Fruit fly (Drosophila melanogaster) whole organism, embryonic: Measurements from ENCODE around the gene Sec3.

Experiments
- CG11723 ChIP-seq: fragments of 200-800 bp; sonication (Bioruptor generic); optimal IDR thresholded peaks from 2 replicates; lab custom pipeline; 2017; ENCODE audit warnings: missing biosample characterization, mild to moderate bottlenecking, missing genetic modification characterization
- CG12104 ChIP-seq: fragments of 200-800 bp; sonication (Bioruptor generic); optimal IDR thresholded peaks from 3 replicates; lab custom pipeline; 2016; ENCODE audit warnings: missing biosample characterization, missing genetic modification characterization
- CG12659 ChIP-seq: fragments of 200-800 bp; sonication (Bioruptor generic); optimal IDR thresholded peaks from 3 replicates; lab custom pipeline; 2017; ENCODE audit warnings: mild to moderate bottlenecking, missing biosample characterization, missing genetic modification reagents, missing genetic modification characterization
- CG12744 ChIP-seq: fragments of 200-800 bp; sonication (Bioruptor generic); optimal IDR thresholded peaks from 2 replicates; lab custom pipeline; 2016; ENCODE audit warnings: missing biosample characterization, missing genetic modification characterization
- CG13287 ChIP-seq: fragments of 200-800 bp; sonication (Bioruptor generic); IDR thresholded peaks from 2 replicates; pipeline ENCODE4 v1.3.6; 2022; ENCODE audit warnings: missing biosample characterization, missing genetic modification characterization; ENCODE audit not compliant: partially characterized antibody
- CG13624 ChIP-seq: fragments of 200-800 bp; sonication (Bioruptor generic); optimal IDR thresholded peaks from 2 replicates; lab custom pipeline; 2016; ENCODE audit warnings: missing biosample characterization, missing genetic modification characterization
- CG15073 ChIP-seq: fragments of 200-800 bp; sonication (Bioruptor generic); optimal IDR thresholded peaks from 2 replicates; lab custom pipeline; 2016; ENCODE audit warnings: missing biosample characterization, missing genetic modification characterization
- CG1529 ChIP-seq: fragments of 200-800 bp; sonication (Bioruptor generic); optimal IDR thresholded peaks from 3 replicates; lab custom pipeline; 2018; ENCODE audit warnings: missing biosample characterization, missing genetic modification characterization
- CG15479 ChIP-seq: fragments of 200-800 bp; sonication (Bioruptor generic); optimal IDR thresholded peaks from 3 replicates; lab custom pipeline; 2019; ENCODE audit warnings: missing biosample characterization, mild to moderate bottlenecking, missing genetic modification characterization, moderate library complexity
- CG1603 ChIP-seq: fragments of 200-800 bp; sonication (Bioruptor generic); optimal IDR thresholded peaks from 2 replicates; lab custom pipeline; 2019; ENCODE audit warnings: missing biosample characterization, mild to moderate bottlenecking, missing genetic modification characterization, moderate library complexity
- CG16815 ChIP-seq: fragments of 200-800 bp; sonication (Bioruptor generic); optimal IDR thresholded peaks from 3 replicates; lab custom pipeline; 2017; ENCODE audit warnings: missing biosample characterization, mild to moderate bottlenecking, missing genetic modification characterization
- CG17912 ChIP-seq: fragments of 200-800 bp; sonication (Bioruptor generic); optimal IDR thresholded peaks from 2 replicates; lab custom pipeline; 2018; ENCODE audit warnings: missing biosample characterization, mild to moderate bottlenecking, missing genetic modification characterization
- CG18262 ChIP-seq: fragments of 200-800 bp; optimal IDR thresholded peaks from 3 replicates; lab custom pipeline; 2019; ENCODE audit warnings: missing biosample characterization, mild to moderate bottlenecking, missing genetic modification characterization, moderate library complexity
- CG2129 ChIP-seq: fragments of 200-800 bp; sonication (Bioruptor generic); IDR thresholded peaks from 2 replicates; pipeline ENCODE4 v1.3.6; 2022; ENCODE audit warnings: missing biosample characterization, missing genetic modification characterization; ENCODE audit not compliant: partially characterized antibody
- CG2889 ChIP-seq: fragments of 200-800 bp; sonication (Bioruptor generic); IDR thresholded peaks from 3 replicates; pipeline ENCODE4 v1.3.6; 2022; ENCODE audit warnings: missing biosample characterization, missing genetic modification characterization
- CG33213 ChIP-seq: fragments of 200-800 bp; sonication (Bioruptor generic); optimal IDR thresholded peaks from 3 replicates; lab custom pipeline; 2016; ENCODE audit warnings: missing biosample characterization, missing genetic modification characterization
- CG4617 ChIP-seq: fragments of 200-800 bp; sonication (Bioruptor generic); optimal IDR thresholded peaks from 3 replicates; lab custom pipeline; 2016; ENCODE audit warnings: missing biosample characterization, missing genetic modification characterization, borderline replicate concordance
- CG6689 ChIP-seq: fragments of 200-800 bp; sonication (Bioruptor generic); IDR thresholded peaks from 2 replicates; pipeline ENCODE4 v1.3.6; 2022; ENCODE audit warnings: missing biosample characterization, missing genetic modification characterization
- CG6813 ChIP-seq: fragments of 200-800 bp; sonication (Bioruptor generic); optimal IDR thresholded peaks from 2 replicates; lab custom pipeline; 2017; ENCODE audit warnings: missing biosample characterization, missing genetic modification characterization, mild to moderate bottlenecking, moderate library complexity, missing genetic modification reagents
- CG6854 ChIP-seq: fragments of 200-800 bp; sonication (Bioruptor generic); optimal IDR thresholded peaks from 3 replicates; lab custom pipeline; 2017; ENCODE audit warnings: missing biosample characterization, mild to moderate bottlenecking, missing genetic modification characterization
- CG7556 ChIP-seq: fragments of 200-800 bp; sonication (Bioruptor generic); optimal IDR thresholded peaks from 2 replicates; lab custom pipeline; 2017; ENCODE audit warnings: missing biosample characterization, mild to moderate bottlenecking, missing genetic modification characterization
- CG8089 ChIP-seq: fragments of 200-800 bp; sonication (Bioruptor generic); optimal IDR thresholded peaks from 3 replicates; lab custom pipeline; 2016; ENCODE audit warnings: missing biosample characterization, missing genetic modification characterization
- CG8290 ChIP-seq, 3 experiments: fragments of 200-800 bp; sonication (Bioruptor generic); optimal IDR thresholded peaks; 2 replicates each; lab custom pipeline; 2016 to 2019; ENCODE audit warnings: missing biosample characterization in 3 of 3, missing genetic modification characterization in 3 of 3, mild to moderate bottlenecking in 2 of 3, moderate library complexity in 1 of 3
- CG8359 ChIP-seq: fragments of 200-800 bp; sonication (Bioruptor generic); optimal IDR thresholded peaks from 2 replicates; lab custom pipeline; 2017; ENCODE audit warnings: missing biosample characterization, mild to moderate bottlenecking, missing genetic modification characterization, borderline replicate concordance
- CG9215 ChIP-seq: fragments of 200-800 bp; sonication (Bioruptor generic); IDR thresholded peaks from 2 replicates; pipeline ENCODE4 v1.3.6; 2022; ENCODE audit warnings: missing biosample characterization, missing genetic modification characterization
- CkIIα-i1 ChIP-seq: fragments of 200-800 bp; sonication (Bioruptor generic); IDR thresholded peaks from 2 replicates; pipeline ENCODE4 v1.3.6; 2022; ENCODE audit warnings: missing biosample characterization, missing genetic modification characterization
- Dbx ChIP-seq: fragments of 200-800 bp; sonication (Bioruptor generic); IDR thresholded peaks from 3 replicates; pipeline ENCODE4 v1.3.6; 2022; ENCODE audit warnings: missing biosample characterization, missing genetic modification characterization
- Hr3 ChIP-seq: fragments of 200-800 bp; sonication (Bioruptor generic); optimal IDR thresholded peaks from 3 replicates; lab custom pipeline; 2016; ENCODE audit warnings: missing biosample characterization, missing genetic modification characterization
- Hr51 ChIP-seq, 2 experiments: fragments of 200-800 bp; sonication (Bioruptor generic); optimal IDR thresholded peaks; 2 replicates in 1 of 2; 3 replicates in 1 of 2; lab custom pipeline; 2016 to 2018; ENCODE audit warnings: missing biosample characterization in 2 of 2, missing genetic modification characterization in 2 of 2, mild to moderate bottlenecking in 1 of 2, moderate library complexity in 1 of 2
- Myb ChIP-seq: fragments of 200-800 bp; sonication (Bioruptor generic); optimal IDR thresholded peaks from 2 replicates; lab custom pipeline; 2016; ENCODE audit warnings: missing biosample characterization, missing genetic modification characterization
- Oaz ChIP-seq: fragments of 200-800 bp; sonication (Bioruptor generic); IDR thresholded peaks from 2 replicates; pipeline ENCODE4 v1.3.6; 2022; ENCODE audit warnings: missing biosample characterization, missing genetic modification characterization
- PHDP ChIP-seq: fragments of 200-800 bp; sonication (Bioruptor generic); optimal IDR thresholded peaks from 3 replicates; lab custom pipeline; 2018; ENCODE audit warnings: missing biosample characterization, mild to moderate bottlenecking, missing genetic modification characterization, moderate library complexity
- Poxn ChIP-seq: fragments of 200-800 bp; sonication (Bioruptor generic); IDR thresholded peaks from 2 replicates; pipeline ENCODE4 v1.3.6; 2022; ENCODE audit warnings: missing biosample characterization, missing genetic modification characterization
- Xbp1 ChIP-seq: fragments of 200-800 bp; sonication (Bioruptor generic); optimal IDR thresholded peaks from 3 replicates; lab custom pipeline; 2016; ENCODE audit warnings: missing biosample characterization, mild to moderate bottlenecking, missing genetic modification characterization
- bcd ChIP-seq: fragments of 200-800 bp; sonication (Bioruptor generic); optimal IDR thresholded peaks from 2 replicates; lab custom pipeline; 2017; ENCODE audit warnings: missing biosample characterization, mild to moderate bottlenecking, missing genetic modification characterization
- crol ChIP-seq: fragments of 200-800 bp; sonication (Bioruptor generic); IDR thresholded peaks from 2 replicates; pipeline ENCODE4 v1.3.6; 2022; ENCODE audit warnings: missing biosample characterization, missing genetic modification characterization
- disco-r ChIP-seq: fragments of 200-800 bp; sonication (Bioruptor generic); optimal IDR thresholded peaks from 2 replicates; lab custom pipeline; 2016; ENCODE audit warnings: missing biosample characterization, missing genetic modification characterization
- fd64A ChIP-seq: fragments of 200-800 bp; sonication (Bioruptor generic); optimal IDR thresholded peaks from 3 replicates; lab custom pipeline; 2018; ENCODE audit warnings: missing biosample characterization, mild to moderate bottlenecking, missing genetic modification characterization
- gsb-n ChIP-seq: fragments of 200-800 bp; sonication (Bioruptor generic); optimal IDR thresholded peaks from 3 replicates; lab custom pipeline; 2018; ENCODE audit warnings: missing biosample characterization, mild to moderate bottlenecking, missing genetic modification characterization
- kay ChIP-seq: fragments of 200-800 bp; sonication (Bioruptor generic); optimal IDR thresholded peaks from 2 replicates; lab custom pipeline; 2016; ENCODE audit warnings: missing biosample characterization, missing genetic modification characterization
- klu ChIP-seq: fragments of 200-800 bp; sonication (Bioruptor generic); IDR thresholded peaks from 2 replicates; pipeline ENCODE4 v1.3.6; 2022; ENCODE audit warnings: missing biosample characterization, missing genetic modification characterization
- kni ChIP-seq: fragments of 200-800 bp; sonication (Bioruptor generic); optimal IDR thresholded peaks from 3 replicates; lab custom pipeline; 2017; ENCODE audit warnings: mild to moderate bottlenecking, missing biosample characterization, missing genetic modification reagents, missing genetic modification characterization
- lilli ChIP-seq: fragments of 200-800 bp; sonication (Bioruptor generic); optimal IDR thresholded peaks from 3 replicates; lab custom pipeline; 2016; ENCODE audit warnings: missing biosample characterization, missing genetic modification characterization
- nmo ChIP-seq: fragments of 200-800 bp; sonication (Bioruptor generic); optimal IDR thresholded peaks from 2 replicates; lab custom pipeline; 2018; ENCODE audit warnings: missing biosample characterization, mild to moderate bottlenecking, missing genetic modification characterization, moderate library complexity
- nom ChIP-seq: fragments of 200-800 bp; sonication (Bioruptor generic); optimal IDR thresholded peaks from 2 replicates; lab custom pipeline; 2017; ENCODE audit warnings: missing biosample characterization, missing genetic modification characterization, mild to moderate bottlenecking, moderate library complexity, missing genetic modification reagents
- pum ChIP-seq: fragments of 200-800 bp; sonication (Bioruptor generic); optimal IDR thresholded peaks from 2 replicates; lab custom pipeline; 2016; ENCODE audit warnings: missing biosample characterization, missing genetic modification characterization
- sna ChIP-seq: fragments of 200-800 bp; sonication (Bioruptor generic); IDR thresholded peaks from 2 replicates; pipeline ENCODE4 v1.3.6; 2022; ENCODE audit warnings: missing biosample characterization, missing genetic modification characterization; ENCODE audit not compliant: partially characterized antibody
- vnd ChIP-seq: fragments of 200-800 bp; sonication (Bioruptor generic); IDR thresholded peaks from 3 replicates; pipeline ENCODE4 v1.3.6; 2022; ENCODE audit warnings: missing biosample characterization, missing genetic modification characterization; ENCODE audit not compliant: partially characterized antibody
- zfh2 ChIP-seq: fragments of 200-800 bp; sonication (Bioruptor generic); optimal IDR thresholded peaks from 2 replicates; lab custom pipeline; 2016; ENCODE audit warnings: missing biosample characterization, missing genetic modification characterization

The Sec3 gene

dm6 chr3L:17428779-17429178 is 3.8 kb upstream of the Sec3 start, which contains the start of gene Gorab:
Gorab (minus strand) TSS chr3L:17428836.
- TF ChIP-seq kni (peak; percentile 5), CG4617 (peak; percentile 84), CG11723 (GFP tag; lab: Kevin White, UChicago) (peak; percentile 63), vnd (GFP tag; lab: Robert Waterston, UW) (no peak), PHDP (peak; percentile 84), Oaz (peak; percentile 80), Dbx (peak; percentile 95), CG18262 (tag; lab: Kevin White, UChicago) (peak; percentile 91), CG1603 (tag; lab: Kevin White, UChicago) (no peak), Xbp1 (GFP tag; lab: Kevin White, UChicago) (peak; percentile 94), CG1529 (GFP tag; lab: Kevin White, UChicago) (peak; percentile 47), CG9215 (GFP tag; lab: Robert Waterston, UW) (peak; percentile 93), pum (peak; percentile 60), kay (GFP tag; lab: Kevin White, UChicago) (peak; percentile 85), bcd (peak; percentile 92), nom (GFP tag; lab: Kevin White, UChicago) (no peak), CG2889 (GFP tag; lab: Robert Waterston, UW) (peak; percentile 96), CG12659 (peak; percentile 93), disco-r (no peak), CG8089 (GFP tag; lab: Kevin White, UChicago) (peak; percentile 59), CG7556 (peak; percentile 47), Hr3 (peak; percentile 91), sna (GFP tag; lab: Robert Waterston, UW) (no peak), CG13624 (GFP tag; lab: Kevin White, UChicago) (peak; percentile 77), zfh2 (peak; percentile 67), CG8359 (GFP tag; lab: Kevin White, UChicago) (peak; percentile 10), CG12104 (GFP tag; lab: Kevin White, UChicago) (peak; percentile 90), Hr51 (GFP tag; optimal IDR thresholded peaks at IDR 0.05; lab: Kevin White, UChicago) (peak; percentile 77 to 82), nmo (peak; percentile 95), CG2129 (GFP tag; lab: Robert Waterston, UW) (no peak), fd64A (GFP tag; lab: Kevin White, UChicago) (no peak), CG15073 (GFP tag; lab: Kevin White, UChicago) (peak; percentile 71), crol (GFP tag; lab: Robert Waterston, UW) (peak; percentile 60), Myb (peak; percentile 80), gsb-n (tag; lab: Kevin White, UChicago) (peak; percentile 52), CG13287 (peak; percentile 62), Poxn (peak; percentile 50; the same call in 1 of the 2 replicates), CG17912 (peak; percentile 40), CG6854 (GFP tag; lab: Kevin White, UChicago) (no peak), CG16815 (GFP tag; lab: Kevin White, UChicago) (peak; percentile 90), CG6689 (GFP tag; lab: Robert Waterston, UW) (peak; percentile 96), CG15479 (GFP tag; lab: Kevin White, UChicago) (no peak), CG8290 (GFP tag; optimal IDR thresholded peaks at IDR 0.05; lab: Kevin White, UChicago) (peak; percentile 85), CG8290 (tag; optimal IDR thresholded peaks at IDR 0.05; lab: Kevin White, UChicago) (peak in 1 of 2 experiments; percentile 57), lilli (peak; percentile 92), CG12744 (peak; percentile 81), CG33213 (GFP tag; lab: Kevin White, UChicago) (peak; percentile 80), klu (GFP tag; lab: Robert Waterston, UW) (peak; percentile 92), CG6813 (GFP tag; lab: Kevin White, UChicago) (no peak), CkIIα-i1 (no peak)
